Fruit fly (Drosophila melanogaster) whole organism, prepupa: ENCODE data around the gene mnb.

Experiments
- Hr38 ChIP-seq: sonication (Bioruptor generic); optimal IDR thresholded peaks from 2 replicates; lab custom pipeline; 2016; ENCODE audit warnings: missing biosample characterization, missing genetic modification characterization
- Hr4 ChIP-seq: fragments of 200-800 bp; sonication (Bioruptor generic); optimal IDR thresholded peaks from 3 replicates; lab custom pipeline; 2016; ENCODE audit warnings: missing biosample characterization, missing genetic modification characterization
- fkh ChIP-seq: fragments of 200-800 bp; sonication (Bioruptor generic); optimal IDR thresholded peaks from 3 replicates; lab custom pipeline; 2017; ENCODE audit warnings: missing biosample characterization, mild to moderate bottlenecking, missing genetic modification characterization, moderate library complexity
- pdm3 ChIP-seq: fragments of 200-800 bp; sonication (Bioruptor generic); optimal IDR thresholded peaks from 3 replicates; lab custom pipeline; 2016; ENCODE audit warnings: missing biosample characterization, missing genetic modification characterization

dm6 chrX:17850179-17850578 is 36.8 kb downstream of the mnb start, which contains the start of the genes CG15814 and Spt7:
- peak; percentile 100 for TF ChIP-seq fkh
- no peak for TF ChIP-seq pdm3
- TF ChIP-seq Hr38 (GFP tag; lab: Kevin White, UChicago) = no peak
- no peak for TF ChIP-seq Hr4 (GFP tag; lab: Kevin White, UChicago)
